Fruit fly (Drosophila melanogaster): Measurements from ENCODE around the gene Mau2.

DNA sequence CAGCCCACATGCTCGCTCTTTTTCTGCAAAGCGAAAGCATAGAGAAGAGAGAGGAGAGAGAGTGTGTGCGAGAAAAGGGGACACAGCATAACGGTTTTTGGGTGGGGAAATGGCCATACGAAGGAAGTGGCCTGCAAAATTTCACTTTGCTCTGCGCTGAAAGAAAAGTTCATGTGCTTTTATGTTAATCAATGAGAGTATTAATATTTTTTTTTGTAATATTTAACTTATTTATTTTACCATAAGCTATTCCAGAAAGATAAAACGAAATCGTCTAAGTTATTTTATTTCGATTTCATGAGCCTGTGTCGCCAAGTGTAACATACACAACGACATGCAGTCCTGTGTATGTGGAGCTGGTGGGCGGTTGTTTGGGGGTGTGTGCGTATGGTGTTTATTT, 41.5 kb downstream of the Mau2 start:
- peak; percentile 72; the same call in 2 of the 3 replicates for TF ChIP-seq CG4496 (GFP tag; IDR thresholded peaks at IDR 0.05)
- TF ChIP-seq rn (GFP tag; IDR thresholded peaks at IDR 0.05), result peak; percentile 56
- no peak for TF ChIP-seq EcR (GFP tag; optimal IDR thresholded peaks at IDR 0.05)
- TF ChIP-seq CG8301 (tag; optimal IDR thresholded peaks at IDR 0.05), result no peak
- TF ChIP-seq CG13204 (GFP tag; optimal IDR thresholded peaks at IDR 0.05), result no peak
- TF ChIP-seq D1 (tag; optimal IDR thresholded peaks at IDR 0.05), result no peak
- peak; percentile 40 for TF ChIP-seq CG34367 (tag; optimal IDR thresholded peaks at IDR 0.05)
- TF ChIP-seq Pif1A (GFP tag; optimal IDR thresholded peaks at IDR 0.05), result no peak
- no peak for TF ChIP-seq gl (tag; optimal IDR thresholded peaks at IDR 0.05)
- TF ChIP-seq CG17806 (tag; optimal IDR thresholded peaks at IDR 0.05), result no peak
- no peak for TF ChIP-seq Pif1B (GFP tag; optimal IDR thresholded peaks at IDR 0.05)
- peak; percentile 70 for TF ChIP-seq CG32121 (GFP tag; IDR thresholded peaks at IDR 0.05)

All from whole organism, pupa.